Fruit fly (Drosophila melanogaster): ENCODE measurements around the gene CG9150.

The CG9150 gene

dm6 chr2L:6068544-6069251, at the start of gene CG9150, which contains the start of gene Pfdn1:
Gene CG9150 (minus strand): TSS chr2L:6068594.
Gene Pfdn1 (plus strand): TSS chr2L:6069079.
- TF ChIP-seq Sp1 (GFP tag; optimal IDR thresholded peaks at IDR 0.05) (no peak), Hnf4 (GFP tag; optimal IDR thresholded peaks at IDR 0.05) (peak; percentile 33), foxo (GFP tag; optimal IDR thresholded peaks at IDR 0.05) (no peak), Hr83 (GFP tag; optimal IDR thresholded peaks at IDR 0.05; ENCODE audit: poor library complexity, severe bottlenecking) (peak; percentile 71), OdsH (GFP tag; optimal IDR thresholded peaks at IDR 0.05) (no peak), Mio (GFP tag; optimal IDR thresholded peaks at IDR 0.05) (no peak), Vsx2 (GFP tag; optimal IDR thresholded peaks at IDR 0.05; ENCODE audit: partially characterized antibody) (no peak), h (GFP tag; optimal IDR thresholded peaks at IDR 0.05) (peak; percentile 11), psq (GFP tag; optimal IDR thresholded peaks at IDR 0.05) (no peak), Dif (GFP tag; optimal IDR thresholded peaks at IDR 0.05; ENCODE audit: partially characterized antibody) (no peak), jim (GFP tag; optimal IDR thresholded peaks at IDR 0.05) (no peak), lola (GFP tag; optimal IDR thresholded peaks at IDR 0.05) (no peak), Dfd (GFP tag; optimal IDR thresholded peaks at IDR 0.05) (no peak), tai (GFP tag; optimal IDR thresholded peaks at IDR 0.05) (no peak)

- TF ChIP-seq foxo (GFP tag; optimal IDR thresholded peaks at IDR 0.05) (no peak), Dfd (GFP tag; optimal IDR thresholded peaks at IDR 0.05) (no peak), Hnf4 (GFP tag; optimal IDR thresholded peaks at IDR 0.05) (no peak), Myc (optimal IDR thresholded peaks at IDR 0.05) (no peak), Jra (GFP tag; optimal IDR thresholded peaks at IDR 0.05) (no peak), lola (GFP tag; optimal IDR thresholded peaks at IDR 0.05) (no peak), woc (GFP tag; optimal IDR thresholded peaks at IDR 0.05) (no peak), rgr (GFP tag; optimal IDR thresholded peaks at IDR 0.05) (no peak), fru (GFP tag; optimal IDR thresholded peaks at IDR 0.05) (no peak), Mio (GFP tag; optimal IDR thresholded peaks at IDR 0.05) (no peak), psq (GFP tag; optimal IDR thresholded peaks at IDR 0.05) (no peak), tai (GFP tag; optimal IDR thresholded peaks at IDR 0.05) (no peak), Sp1 (GFP tag; optimal IDR thresholded peaks at IDR 0.05) (no peak), brk (GFP tag; optimal IDR thresholded peaks at IDR 0.05) (no peak), Hr83 (GFP tag; optimal IDR thresholded peaks at IDR 0.05; ENCODE audit: poor library complexity, severe bottlenecking) (no peak), Hr78 (GFP tag; optimal IDR thresholded peaks at IDR 0.05) (no peak), Rel (GFP tag; optimal IDR thresholded peaks at IDR 0.05) (no peak), Rel (tag; optimal IDR thresholded peaks at IDR 0.05) (no peak), dl (GFP tag; optimal IDR thresholded peaks at IDR 0.05; ENCODE audit: insufficient read depth in 1 of 2, partially characterized antibody in 2 of 2) (no peak), pan (optimal IDR thresholded peaks at IDR 0.05) (no peak), CG9705 (GFP tag; optimal IDR thresholded peaks at IDR 0.05) (no peak)
Measured at dm6 chr2L:6110781-6111180, 42.4 kb upstream of the CG9150 start.

- TF ChIP-seq CrebA (GFP tag; optimal IDR thresholded peaks at IDR 0.05; ENCODE audit: borderline replicate concordance) (no peak), OdsH (GFP tag; optimal IDR thresholded peaks at IDR 0.05) (no peak), Sp1 (GFP tag; optimal IDR thresholded peaks at IDR 0.05) (no peak), ey (GFP tag; optimal IDR thresholded peaks at IDR 0.05) (no peak), GATAd (GFP tag; optimal IDR thresholded peaks at IDR 0.05) (no peak)
Measured at dm6 chr2L:6109313-6109847, 41.0 kb upstream of the CG9150 start.

dm6 chr2L:6100202-6100689, 31.9 kb upstream of the CG9150 start, which contains the start of gene stai:
Gene stai (plus strand): TSS chr2L:6100377.
- TF ChIP-seq fru (GFP tag; optimal IDR thresholded peaks at IDR 0.05) = peak; percentile 0
- peak; percentile 32 for TF ChIP-seq Sp1 (GFP tag; optimal IDR thresholded peaks at IDR 0.05)
- TF ChIP-seq CG32264 (GFP tag; optimal IDR thresholded peaks at IDR 0.05) = no peak
- peak; percentile 96 for TF ChIP-seq psq (GFP tag; optimal IDR thresholded peaks at IDR 0.05)

- TF ChIP-seq jim (GFP tag; optimal IDR thresholded peaks at IDR 0.05) (no peak), woc (GFP tag; optimal IDR thresholded peaks at IDR 0.05) (peak; percentile 30), tai (GFP tag; optimal IDR thresholded peaks at IDR 0.05) (no peak), psq (GFP tag; optimal IDR thresholded peaks at IDR 0.05) (no peak), Myc (optimal IDR thresholded peaks at IDR 0.05) (no peak), sage (GFP tag; optimal IDR thresholded peaks at IDR 0.05) (peak; percentile 14), Jra (GFP tag; optimal IDR thresholded peaks at IDR 0.05) (no peak)
Measured at dm6 chr2L:6099270-6099644, 30.9 kb upstream of the CG9150 start.

Measured in whole organism, wandering third instar larva.